Fruit fly (Drosophila melanogaster) whole organism, embryonic: ENCODE results near the gene UQCR-14.

Experiments
- CG11695 ChIP-seq: fragments of 200-800 bp; sonication (Bioruptor generic); IDR thresholded peaks from 3 replicates; pipeline ENCODE4 v1.3.6; 2022; ENCODE audit warnings: missing biosample characterization, missing genetic modification characterization
- CG12942 ChIP-seq: fragments of 200-800 bp; sonication (Bioruptor generic); optimal IDR thresholded peaks from 3 replicates; lab custom pipeline; 2016; ENCODE audit warnings: missing biosample characterization, missing genetic modification characterization
- CG14860 ChIP-seq: fragments of 200-800 bp; sonication (Bioruptor generic); IDR thresholded peaks from 3 replicates; pipeline ENCODE4 v1.3.6; 2022; ENCODE audit warnings: missing biosample characterization, missing genetic modification characterization; ENCODE audit not compliant: partially characterized antibody
- CG14965 ChIP-seq: fragments of 200-800 bp; sonication (Bioruptor generic); optimal IDR thresholded peaks from 2 replicates; lab custom pipeline; 2016; ENCODE audit warnings: missing biosample characterization, missing genetic modification characterization, borderline replicate concordance
- CG1529 ChIP-seq: fragments of 200-800 bp; sonication (Bioruptor generic); optimal IDR thresholded peaks from 3 replicates; lab custom pipeline; 2018; ENCODE audit warnings: missing biosample characterization, missing genetic modification characterization
- CG15696 ChIP-seq: fragments of 200-800 bp; sonication (Bioruptor generic); optimal IDR thresholded peaks from 2 replicates; lab custom pipeline; 2019; ENCODE audit warnings: missing biosample characterization, mild to moderate bottlenecking, missing genetic modification characterization, moderate library complexity
- CG17328 ChIP-seq: fragments of 200-800 bp; sonication (Bioruptor generic); IDR thresholded peaks from 2 replicates; pipeline ENCODE4 v1.3.6; 2022; ENCODE audit warnings: missing biosample characterization, missing genetic modification characterization
- CG18262 ChIP-seq: fragments of 200-800 bp; optimal IDR thresholded peaks from 3 replicates; lab custom pipeline; 2019; ENCODE audit warnings: missing biosample characterization, mild to moderate bottlenecking, missing genetic modification characterization, moderate library complexity
- CG18476 ChIP-seq: fragments of 200-800 bp; sonication (Bioruptor generic); optimal IDR thresholded peaks from 2 replicates; lab custom pipeline; 2016; ENCODE audit warnings: missing biosample characterization, mild to moderate bottlenecking, missing genetic modification characterization
- CG34422 ChIP-seq: fragments of 200-800 bp; sonication (Bioruptor generic); IDR thresholded peaks from 3 replicates; pipeline ENCODE4 v1.3.6; 2022; ENCODE audit warnings: missing biosample characterization, missing genetic modification characterization
- CG3847 ChIP-seq: fragments of 200-800 bp; sonication (Bioruptor generic); IDR thresholded peaks from 2 replicates; pipeline ENCODE4 v1.3.6; 2022; ENCODE audit warnings: missing biosample characterization, missing genetic modification characterization
- CG4617 ChIP-seq: fragments of 200-800 bp; sonication (Bioruptor generic); optimal IDR thresholded peaks from 3 replicates; lab custom pipeline; 2016; ENCODE audit warnings: missing biosample characterization, missing genetic modification characterization, borderline replicate concordance
- CG7271 ChIP-seq: fragments of 200-800 bp; sonication (Bioruptor generic); optimal IDR thresholded peaks from 2 replicates; lab custom pipeline; 2018; ENCODE audit warnings: missing biosample characterization, mild to moderate bottlenecking, missing genetic modification characterization, moderate library complexity
- CG7963 ChIP-seq: fragments of 200-800 bp; sonication (Bioruptor generic); IDR thresholded peaks from 3 replicates; pipeline ENCODE4 v1.3.6; 2022; ENCODE audit warnings: missing biosample characterization, missing genetic modification characterization; ENCODE audit not compliant: partially characterized antibody
- CG8924 ChIP-seq: fragments of 200-800 bp; optimal IDR thresholded peaks from 3 replicates; lab custom pipeline; 2019; ENCODE audit warnings: missing biosample characterization, mild to moderate bottlenecking, missing genetic modification characterization, moderate library complexity
- CoRest ChIP-seq: fragments of 200-800 bp; sonication (Bioruptor generic); optimal IDR thresholded peaks from 3 replicates; lab custom pipeline; 2018; ENCODE audit warnings: missing biosample characterization, mild to moderate bottlenecking, missing genetic modification characterization, moderate library complexity
- Dip3 ChIP-seq: fragments of 200-800 bp; sonication (Bioruptor generic); optimal IDR thresholded peaks from 3 replicates; lab custom pipeline; 2016; ENCODE audit warnings: missing biosample characterization, missing genetic modification characterization
- E2f1 ChIP-seq: fragments of 200-800 bp; sonication (Bioruptor generic); IDR thresholded peaks from 2 replicates; pipeline ENCODE4 v1.3.6; 2022; ENCODE audit warnings: missing biosample characterization, missing genetic modification characterization
- ERR ChIP-seq: fragments of 200-800 bp; sonication (Bioruptor generic); optimal IDR thresholded peaks from 2 replicates; lab custom pipeline; 2016; ENCODE audit warnings: missing biosample characterization, missing genetic modification characterization
- HLHmδ ChIP-seq: fragments of 200-800 bp; sonication (Bioruptor generic); optimal IDR thresholded peaks from 2 replicates; lab custom pipeline; 2018; ENCODE audit warnings: missing biosample characterization, mild to moderate bottlenecking, missing genetic modification characterization, moderate library complexity
- Kr ChIP-seq: fragments of 200-800 bp; sonication (Bioruptor generic); optimal IDR thresholded peaks from 2 replicates; lab custom pipeline; 2017; ENCODE audit warnings: missing biosample characterization, mild to moderate bottlenecking, missing genetic modification characterization
- Nf-YA ChIP-seq: fragments of 200-800 bp; sonication (Bioruptor generic); IDR thresholded peaks from 2 replicates; pipeline ENCODE4 v1.3.6; 2022; ENCODE audit warnings: missing biosample characterization, missing genetic modification characterization
- Optix ChIP-seq: fragments of 200-800 bp; sonication (Bioruptor generic); IDR thresholded peaks from 3 replicates; pipeline ENCODE4 v1.3.6; 2022; ENCODE audit warnings: missing biosample characterization, missing genetic modification characterization
- Pdp1 ChIP-seq, 2 experiments: fragments of 200-800 bp; sonication (Bioruptor generic); optimal IDR thresholded peaks; 3 replicates each; lab custom pipeline; 2016; ENCODE audit warnings: missing biosample characterization in 2 of 2, missing genetic modification characterization in 2 of 2, mild to moderate bottlenecking in 1 of 2, moderate library complexity in 1 of 2
- Rfx ChIP-seq: fragments of 200-800 bp; sonication (Bioruptor generic); IDR thresholded peaks from 2 replicates; pipeline ENCODE4 v1.3.6; 2022; ENCODE audit warnings: missing biosample characterization, missing genetic modification characterization
- ab ChIP-seq: fragments of 200-800 bp; sonication (Bioruptor generic); optimal IDR thresholded peaks from 2 replicates; lab custom pipeline; 2016; ENCODE audit warnings: missing biosample characterization, missing genetic modification characterization
- abd-A ChIP-seq: fragments of 200-800 bp; sonication (Bioruptor generic); optimal IDR thresholded peaks from 3 replicates; lab custom pipeline; 2019; ENCODE audit warnings: missing biosample characterization, mild to moderate bottlenecking, missing genetic modification characterization, moderate library complexity
- ap ChIP-seq: fragments of 200-800 bp; sonication (Bioruptor generic); IDR thresholded peaks from 2 replicates; pipeline ENCODE4 v1.3.6; 2022; ENCODE audit warnings: missing biosample characterization, missing genetic modification characterization
- bsh ChIP-seq, 2 experiments: fragments of 200-800 bp; sonication (Bioruptor generic); optimal IDR thresholded peaks; 2 replicates each; lab custom pipeline; 2017 to 2018; ENCODE audit warnings: mild to moderate bottlenecking in 2 of 2, missing biosample characterization in 2 of 2, missing genetic modification characterization in 2 of 2, moderate library complexity in 1 of 2
- cg ChIP-seq: fragments of 200-800 bp; sonication (Bioruptor generic); optimal IDR thresholded peaks from 3 replicates; lab custom pipeline; 2019; ENCODE audit warnings: missing biosample characterization, mild to moderate bottlenecking, missing genetic modification characterization, moderate library complexity
- chn ChIP-seq: fragments of 200-800 bp; sonication (Bioruptor generic); optimal IDR thresholded peaks from 2 replicates; lab custom pipeline; 2016; ENCODE audit warnings: missing biosample characterization, missing genetic modification characterization
- dm ChIP-seq: fragments of 200-800 bp; sonication (Bioruptor generic); optimal IDR thresholded peaks from 3 replicates; lab custom pipeline; 2016; ENCODE audit warnings: missing biosample characterization, missing genetic modification characterization
- dmrt11E ChIP-seq: fragments of 200-800 bp; sonication (Bioruptor generic); optimal IDR thresholded peaks from 3 replicates; lab custom pipeline; 2018; ENCODE audit warnings: missing biosample characterization, mild to moderate bottlenecking, missing genetic modification characterization, moderate library complexity
- eyg ChIP-seq: fragments of 200-800 bp; sonication (Bioruptor generic); optimal IDR thresholded peaks from 3 replicates; lab custom pipeline; 2016; ENCODE audit warnings: missing biosample characterization, missing genetic modification characterization
- fu2 ChIP-seq: fragments of 200-800 bp; sonication (Bioruptor generic); optimal IDR thresholded peaks from 2 replicates; lab custom pipeline; 2016; ENCODE audit warnings: missing biosample characterization, missing genetic modification characterization
- gro ChIP-seq: fragments of 200-800 bp; sonication (Bioruptor generic); optimal IDR thresholded peaks from 2 replicates; lab custom pipeline; 2016; ENCODE audit warnings: missing biosample characterization, missing genetic modification characterization
- gsb ChIP-seq: fragments of 200-800 bp; sonication (Bioruptor generic); IDR thresholded peaks from 2 replicates; pipeline ENCODE4 v1.3.6; 2022; ENCODE audit warnings: missing biosample characterization, missing genetic modification characterization
- nerfin-1 ChIP-seq: fragments of 200-800 bp; sonication (Bioruptor generic); optimal IDR thresholded peaks from 3 replicates; lab custom pipeline; 2019; ENCODE audit warnings: missing biosample characterization, mild to moderate bottlenecking, missing genetic modification characterization, moderate library complexity
- nmo ChIP-seq: fragments of 200-800 bp; sonication (Bioruptor generic); optimal IDR thresholded peaks from 2 replicates; lab custom pipeline; 2018; ENCODE audit warnings: missing biosample characterization, mild to moderate bottlenecking, missing genetic modification characterization, moderate library complexity
- odd ChIP-seq: fragments of 200-800 bp; sonication (Bioruptor generic); optimal IDR thresholded peaks from 2 replicates; lab custom pipeline; 2017; ENCODE audit warnings: missing biosample characterization, mild to moderate bottlenecking, missing genetic modification characterization
- phol ChIP-seq: fragments of 200-800 bp; sonication (Bioruptor generic); optimal IDR thresholded peaks from 3 replicates; lab custom pipeline; 2018; ENCODE audit warnings: missing biosample characterization, mild to moderate bottlenecking, missing genetic modification characterization, moderate library complexity
- pnt ChIP-seq: fragments of 200-800 bp; sonication (Bioruptor generic); optimal IDR thresholded peaks from 3 replicates; lab custom pipeline; 2016; ENCODE audit warnings: missing biosample characterization, missing genetic modification characterization
- repo ChIP-seq: fragments of 200-800 bp; sonication (Bioruptor generic); optimal IDR thresholded peaks from 2 replicates; lab custom pipeline; 2016; ENCODE audit warnings: missing biosample characterization, missing genetic modification characterization
- row ChIP-seq: fragments of 200-800 bp; sonication (Bioruptor generic); IDR thresholded peaks from 3 replicates; pipeline ENCODE4 v1.3.6; 2022; ENCODE audit warnings: missing biosample characterization, missing genetic modification characterization
- tgo ChIP-seq: fragments of 200-800 bp; sonication (Bioruptor generic); IDR thresholded peaks from 3 replicates; pipeline ENCODE4 v1.3.6; 2022; ENCODE audit warnings: missing biosample characterization, missing genetic modification characterization
- tna ChIP-seq: fragments of 200-800 bp; sonication (Bioruptor generic); IDR thresholded peaks from 2 replicates; pipeline ENCODE4 v1.3.6; 2022; ENCODE audit warnings: missing biosample characterization, missing genetic modification characterization; ENCODE audit not compliant: partially characterized antibody
- trem ChIP-seq: fragments of 200-800 bp; optimal IDR thresholded peaks from 3 replicates; lab custom pipeline; 2019; ENCODE audit warnings: missing biosample characterization, mild to moderate bottlenecking, missing genetic modification characterization, moderate library complexity
- usp ChIP-seq: fragments of >200 bp; optimal IDR thresholded peaks from 2 replicates; lab custom pipeline; 2017; ENCODE audit warnings: missing biosample characterization, missing genetic modification characterization
- zen2 ChIP-seq: fragments of 200-800 bp; sonication (Bioruptor generic); IDR thresholded peaks from 3 replicates; pipeline ENCODE4 v1.3.6; 2022; ENCODE audit warnings: missing biosample characterization, missing genetic modification characterization; ENCODE audit not compliant: partially characterized antibody

UQCR-14 gene

dm6 chrX:16313078-16313875 is 27.2 kb downstream of the UQCR-14 start, which contains the start of the genes CG9915 and SWIP (continued):
- peak; percentile 44 for TF ChIP-seq phol (tag; lab: Kevin White, UChicago)
- TF ChIP-seq CG11695 (GFP tag; lab: Robert Waterston, UW) = no peak
- TF ChIP-seq chn (GFP tag; lab: Kevin White, UChicago) = no peak
- TF ChIP-seq ap (GFP tag; lab: Robert Waterston, UW) = no peak
- TF ChIP-seq CG12942 (GFP tag; lab: Kevin White, UChicago) = no peak
- no peak for TF ChIP-seq Dip3 (GFP tag; lab: Kevin White, UChicago)
- peak; percentile 13 for TF ChIP-seq nmo
- peak; percentile 51 for TF ChIP-seq dmrt11E (tag; lab: Kevin White, UChicago)
- peak; percentile 75 for TF ChIP-seq tna (GFP tag; lab: Robert Waterston, UW)
- TF ChIP-seq CG4617 (GFP tag; lab: Kevin White, UChicago) = no peak
- TF ChIP-seq ERR (GFP tag; lab: Kevin White, UChicago) = no peak
- TF ChIP-seq pnt (GFP tag; lab: Kevin White, UChicago) = no peak
- TF ChIP-seq Nf-YA = no peak
- no peak for TF ChIP-seq odd (GFP tag; lab: Kevin White, UChicago)
- peak; percentile 33 for TF ChIP-seq CG8924
- TF ChIP-seq CG15696 (tag; lab: Kevin White, UChicago) = peak; percentile 62
- no peak for TF ChIP-seq gsb (GFP tag; lab: Robert Waterston, UW)
- TF ChIP-seq CG7271 (tag; lab: Kevin White, UChicago) = no peak
- peak; percentile 62; the same call in 2 of the 3 replicates for TF ChIP-seq row
- no peak for TF ChIP-seq HLHmδ (GFP tag; lab: Kevin White, UChicago)
- TF ChIP-seq eyg = no peak
- TF ChIP-seq tgo (GFP tag; lab: Robert Waterston, UW) = no peak
- TF ChIP-seq trem (tag; lab: Kevin White, UChicago) = peak; percentile 18
- TF ChIP-seq repo (GFP tag; lab: Kevin White, UChicago) = no peak
- no peak for TF ChIP-seq CG1529 (GFP tag; lab: Kevin White, UChicago)
- no peak for TF ChIP-seq fu2 (GFP tag; lab: Kevin White, UChicago)
- TF ChIP-seq CG18262 (tag; lab: Kevin White, UChicago) = peak; percentile 34
- no peak for TF ChIP-seq Kr
- TF ChIP-seq cg = peak; percentile 66
- peak; percentile 50; the same call in 1 of the 2 replicates for TF ChIP-seq Rfx (GFP tag; lab: Robert Waterston, UW)
- TF ChIP-seq CG34422 (GFP tag; lab: Robert Waterston, UW) = no peak
- no peak for TF ChIP-seq nerfin-1 (tag; lab: Kevin White, UChicago)
- no peak for TF ChIP-seq bsh (GFP tag; optimal IDR thresholded peaks at IDR 0.05; lab: Kevin White, UChicago)
- peak; percentile 28 for TF ChIP-seq dm (GFP tag; lab: Kevin White, UChicago)
- TF ChIP-seq ab (GFP tag; lab: Kevin White, UChicago) = no peak
- no peak for TF ChIP-seq abd-A (tag; lab: Kevin White, UChicago)
- peak; percentile 41 for TF ChIP-seq CoRest (tag; lab: Kevin White, UChicago)
- TF ChIP-seq CG7963 (GFP tag; lab: Robert Waterston, UW) = peak; percentile 84
- TF ChIP-seq CG17328 = no peak
- TF ChIP-seq E2f1 (GFP tag; lab: Robert Waterston, UW) = no peak
- TF ChIP-seq zen2 = 0 out of 3 replicates have a peak, but pooled peaks have one; percentile 36
- TF ChIP-seq CG3847 (GFP tag; lab: Robert Waterston, UW) = peak; percentile 24; the same call in 1 of the 2 replicates
- TF ChIP-seq gro = peak; percentile 2
- TF ChIP-seq CG18476 = no peak
- TF ChIP-seq usp (GFP tag; lab: Kevin White, UChicago) = no peak
- peak; percentile 67; the same call in 2 of the 3 replicates for TF ChIP-seq CG14860
- TF ChIP-seq Optix (GFP tag; lab: Robert Waterston, UW) = no peak
- peak in 1 of 2 experiments; percentile 36 for TF ChIP-seq Pdp1 (GFP tag; optimal IDR thresholded peaks at IDR 0.05; lab: Kevin White, UChicago)
- no peak for TF ChIP-seq CG14965
